Fruit fly (Drosophila melanogaster): ENCODE measurements around the gene Kap-alpha3.

Kap-alpha3 gene

dm6 chr3R:9551013-9551658 is 26.4 kb downstream of the Kap-alpha3 start (continued):
- TF ChIP-seq HHEX (GFP tag; optimal IDR thresholded peaks at IDR 0.05) (peak; percentile 70), dimm (GFP tag; IDR thresholded peaks at IDR 0.05) (no peak), chif (GFP tag; optimal IDR thresholded peaks at IDR 0.05) (no peak), tup (GFP tag; optimal IDR thresholded peaks at IDR 0.05) (no peak), H15 (GFP tag; IDR thresholded peaks at IDR 0.05) (no peak), cg (GFP tag; optimal IDR thresholded peaks at IDR 0.05) (peak; percentile 97), CG8388 (GFP tag; optimal IDR thresholded peaks at IDR 0.05) (no peak), Nf-YA (GFP tag; IDR thresholded peaks at IDR 0.05) (no peak), kah (GFP tag; optimal IDR thresholded peaks at IDR 0.05) (peak; percentile 96), gt (GFP tag; IDR thresholded peaks at IDR 0.05) (no peak), Sox102F (GFP tag; optimal IDR thresholded peaks at IDR 0.05) (no peak), CG12299 (tag; optimal IDR thresholded peaks at IDR 0.05) (no peak), HLH3B (GFP tag; IDR thresholded peaks at IDR 0.05) (no peak), CG4328 (GFP tag; optimal IDR thresholded peaks at IDR 0.05) (peak; percentile 56), CG1832 (GFP tag; optimal IDR thresholded peaks at IDR 0.05) (peak; percentile 90), BtbVII (GFP tag; optimal IDR thresholded peaks at IDR 0.05) (peak; percentile 69), corto (GFP tag; optimal IDR thresholded peaks at IDR 0.05) (peak; percentile 44), tap (tag; optimal IDR thresholded peaks at IDR 0.05) (no peak), CG10654 (GFP tag; optimal IDR thresholded peaks at IDR 0.05) (no peak), bowl (GFP tag; IDR thresholded peaks at IDR 0.05) (no peak), CG17328 (GFP tag; IDR thresholded peaks at IDR 0.05) (no peak), CG16815 (GFP tag; optimal IDR thresholded peaks at IDR 0.05) (no peak), pb (GFP tag; optimal IDR thresholded peaks at IDR 0.05) (peak; percentile 38), Mad (GFP tag; optimal IDR thresholded peaks at IDR 0.05) (no peak), CG3838 (GFP tag; optimal IDR thresholded peaks at IDR 0.05) (no peak), CG13624 (GFP tag; optimal IDR thresholded peaks at IDR 0.05) (peak; percentile 74), pzg (GFP tag; optimal IDR thresholded peaks at IDR 0.05) (peak; percentile 49), tin (GFP tag; optimal IDR thresholded peaks at IDR 0.05) (peak; percentile 15), onecut (GFP tag; IDR thresholded peaks at IDR 0.05) (peak; percentile 98), Max (GFP tag; optimal IDR thresholded peaks at IDR 0.05) (no peak), CG11723 (GFP tag; optimal IDR thresholded peaks at IDR 0.05) (peak; percentile 32), CG4360 (GFP tag; IDR thresholded peaks at IDR 0.05) (no peak), Sox100B (GFP tag; optimal IDR thresholded peaks at IDR 0.05) (no peak), CG16813 (GFP tag; IDR thresholded peaks at IDR 0.05; ENCODE audit: partially characterized antibody) (no peak), CG8290 (GFP tag; optimal IDR thresholded peaks at IDR 0.05) (no peak), CG8290 (tag; optimal IDR thresholded peaks at IDR 0.05) (peak; percentile 46 to 73), Doc3 (GFP tag; IDR thresholded peaks at IDR 0.05; ENCODE audit: partially characterized antibody) (no peak), Dref (GFP tag; IDR thresholded peaks at IDR 0.05) (no peak), stwl (tag; optimal IDR thresholded peaks at IDR 0.05) (no peak), CG10209 (GFP tag; optimal IDR thresholded peaks at IDR 0.05) (no peak), exex (tag; optimal IDR thresholded peaks at IDR 0.05) (peak; percentile 36), vvl (GFP tag; IDR thresholded peaks at IDR 0.05) (no peak), CG32532 (GFP tag; IDR thresholded peaks at IDR 0.05) (no peak), pan (optimal IDR thresholded peaks at IDR 0.05) (no peak), pan (GFP tag; optimal IDR thresholded peaks at IDR 0.05 in 1 of 2, IDR thresholded peaks at IDR 0.05 in 1 of 2) (no peak), org-1 (GFP tag; optimal IDR thresholded peaks at IDR 0.05) (peak; percentile 25), al (GFP tag; IDR thresholded peaks at IDR 0.05) (no peak), sisA (GFP tag; IDR thresholded peaks at IDR 0.05) (no peak), CG2678 (tag; optimal IDR thresholded peaks at IDR 0.05) (peak; percentile 58), CG2202 (tag; optimal IDR thresholded peaks at IDR 0.05) (no peak), CG12104 (GFP tag; optimal IDR thresholded peaks at IDR 0.05) (no peak)

Measured in whole organism, embryonic.